Worm (Caenorhabditis elegans) whole organism, young adult: ENCODE data around the gene F37A4.1.

Source experiments
- B0019.2 ChIP-seq: fragments of 200-800 bp; sonication (Bioruptor generic); conservative IDR thresholded peaks from 2 replicates; pipeline ENCODE4 v1.3.6; 2022; ENCODE audit warnings: missing genetic modification reagents, missing genetic modification characterization, missing compliant biosample characterization
- B0261.1 ChIP-seq: sonication (generic microtip); optimal IDR thresholded peaks from 2 replicates; lab custom pipeline; 2016; ENCODE audit warnings: mild to moderate bottlenecking, missing genetic modification characterization, moderate library complexity, missing compliant biosample characterization
- B0336.3 ChIP-seq: fragments of 200-800 bp; sonication (Bioruptor generic); IDR thresholded peaks from 2 replicates; pipeline ENCODE4 v1.3.6; 2022; ENCODE audit warnings: missing genetic modification characterization, missing compliant biosample characterization
- C17E4.6 ChIP-seq: fragments of 200-800 bp; sonication (Bioruptor generic); IDR thresholded peaks from 2 replicates; pipeline ENCODE4 v1.3.6; 2022; ENCODE audit warnings: missing genetic modification reagents, missing genetic modification characterization, missing compliant biosample characterization
- F10E7.11 ChIP-seq: sonication (generic microtip); optimal IDR thresholded peaks from 2 replicates; lab custom pipeline; 2017; ENCODE audit warnings: mild to moderate bottlenecking, missing genetic modification characterization, moderate library complexity, missing compliant biosample characterization
- F23B12.7 ChIP-seq: sonication (generic microtip); optimal IDR thresholded peaks from 2 replicates; lab custom pipeline; 2017; ENCODE audit warnings: missing genetic modification characterization, mild to moderate bottlenecking, missing compliant biosample characterization, antibody characterized with exemption, moderate library complexity; ENCODE audit not compliant: insufficient read depth
- F49E8.2 ChIP-seq: sonication (generic microtip); optimal IDR thresholded peaks from 3 replicates; lab custom pipeline; 2017; ENCODE audit warnings: missing genetic modification characterization, mild to moderate bottlenecking, missing compliant biosample characterization, antibody characterized with exemption, moderate library complexity; ENCODE audit not compliant: insufficient read depth
- K11D2.4 ChIP-seq: fragments of 200-800 bp; sonication (Bioruptor generic); IDR thresholded peaks from 2 replicates; pipeline ENCODE4 v1.3.6; 2022; ENCODE audit warnings: missing genetic modification reagents, missing genetic modification characterization, missing compliant biosample characterization
- K12H6.12 ChIP-seq: fragments of 200-800 bp; sonication (Bioruptor generic); optimal IDR thresholded peaks from 2 replicates; lab custom pipeline; 2018; ENCODE audit warnings: mild to moderate bottlenecking, missing genetic modification characterization, missing compliant biosample characterization
- atf-7 ChIP-seq: sonication (generic microtip); optimal IDR thresholded peaks from 2 replicates; lab custom pipeline; 2017; ENCODE audit warnings: mild to moderate bottlenecking, missing genetic modification characterization, missing compliant biosample characterization
- attf-3 ChIP-seq: fragments of 200-800 bp; sonication (Bioruptor generic); conservative IDR thresholded peaks from 2 replicates; pipeline ENCODE4 v1.3.6; 2022; ENCODE audit warnings: missing genetic modification reagents, missing genetic modification characterization, missing compliant biosample characterization
- cebp-2 ChIP-seq: fragments of 200-800 bp; sonication (Bioruptor generic); IDR thresholded peaks from 2 replicates; pipeline ENCODE4 v1.3.6; 2022; ENCODE audit warnings: missing genetic modification characterization, missing compliant biosample characterization
- ceh-100 ChIP-seq: fragments of 200-800 bp; sonication (Bioruptor generic); IDR thresholded peaks from 2 replicates; pipeline ENCODE4 v1.3.6; 2022; ENCODE audit warnings: missing genetic modification reagents, missing genetic modification characterization, missing compliant biosample characterization
- ceh-27 ChIP-seq: fragments of 200-800 bp; sonication (Bioruptor generic); optimal IDR thresholded peaks from 2 replicates; lab custom pipeline; 2018; ENCODE audit warnings: mild to moderate bottlenecking, missing genetic modification characterization, moderate library complexity, missing compliant biosample characterization
- ceh-40 ChIP-seq: fragments of 200-800 bp; sonication (Bioruptor generic); IDR thresholded peaks from 2 replicates; pipeline ENCODE4 v1.3.6; 2022; ENCODE audit warnings: missing genetic modification characterization, missing compliant biosample characterization
- chd-7 ChIP-seq: sonication (generic microtip); optimal IDR thresholded peaks from 2 replicates; lab custom pipeline; 2016; ENCODE audit warnings: mild to moderate bottlenecking, missing genetic modification characterization, moderate library complexity, missing compliant biosample characterization
- efl-1 ChIP-seq: fragments of 150-350 bp; optimal IDR thresholded peaks from 2 replicates; lab custom pipeline; 2014; ENCODE audit warnings: missing biosample characterization, missing genetic modification reagents, missing genetic modification characterization
- egl-44 ChIP-seq: fragments of 200-800 bp; sonication (Bioruptor generic); IDR thresholded peaks from 2 replicates; pipeline ENCODE4 v1.3.6; 2022; ENCODE audit warnings: missing genetic modification reagents, missing genetic modification characterization, missing compliant biosample characterization
- ekl-4 ChIP-seq: fragments of 200-800 bp; sonication (Bioruptor generic); IDR thresholded peaks from 2 replicates; pipeline ENCODE4 v1.3.6; 2022; ENCODE audit warnings: missing genetic modification reagents, missing genetic modification characterization, missing compliant biosample characterization
- gei-17 ChIP-seq: fragments of 200-800 bp; sonication (Bioruptor generic); optimal IDR thresholded peaks from 2 replicates; lab custom pipeline; 2018; ENCODE audit warnings: mild to moderate bottlenecking, missing genetic modification characterization, missing compliant biosample characterization
- hlh-12 ChIP-seq: sonication (generic microtip); optimal IDR thresholded peaks from 2 replicates; lab custom pipeline; 2016; ENCODE audit warnings: missing genetic modification characterization, missing compliant biosample characterization
- hmg-20 ChIP-seq: fragments of 200-800 bp; sonication (Bioruptor generic); IDR thresholded peaks from 2 replicates; pipeline ENCODE4 v1.3.6; 2022; ENCODE audit warnings: missing genetic modification reagents, missing genetic modification characterization, missing compliant biosample characterization
- hrde-1 ChIP-seq: sonication (generic microtip); optimal IDR thresholded peaks from 2 replicates; lab custom pipeline; 2016; ENCODE audit warnings: missing genetic modification characterization, mild to moderate bottlenecking, missing compliant biosample characterization, moderate library complexity, missing genotype, missing genetic modification reagents, borderline replicate concordance
- hsf-1 ChIP-seq: fragments of 200-800 bp; sonication (Bioruptor generic); IDR thresholded peaks from 2 replicates; pipeline ENCODE4 v1.3.6; 2022; ENCODE audit warnings: missing genetic modification reagents, missing genetic modification characterization, missing compliant biosample characterization
- lag-1 ChIP-seq: fragments of 200-800 bp; sonication (Bioruptor generic); IDR thresholded peaks from 2 replicates; pipeline ENCODE4 v1.3.6; 2022; ENCODE audit warnings: missing genetic modification reagents, missing genetic modification characterization, missing compliant biosample characterization
- let-607 ChIP-seq, 2 experiments: fragments of 200-800 bp in 1 of 2; sonication (Bioruptor generic) in 1 of 2; sonication (generic microtip) in 1 of 2; optimal IDR thresholded peaks; 2 replicates each; lab custom pipeline; 2016 to 2018; ENCODE audit warnings: mild to moderate bottlenecking in 2 of 2, missing compliant biosample characterization in 2 of 2, missing genetic modification characterization in 2 of 2, moderate library complexity in 2 of 2, missing genotype in 1 of 2
- lin-35 ChIP-seq, 3 experiments: fragments of 150-350 bp in 2 of 3; sonication (generic microtip) in 1 of 3; optimal IDR thresholded peaks; 2 replicates each; lab custom pipeline; 2014 to 2018; ENCODE audit warnings: missing biosample characterization in 3 of 3, missing genetic modification characterization in 3 of 3, missing genetic modification reagents in 3 of 3
- lir-1 ChIP-seq: fragments of 200-800 bp; sonication (Bioruptor generic); conservative IDR thresholded peaks from 2 replicates; pipeline ENCODE4 v1.3.6; 2022; ENCODE audit warnings: missing genetic modification reagents, missing genetic modification characterization, missing compliant biosample characterization
- lsl-1 ChIP-seq: fragments of 200-800 bp; sonication (Bioruptor generic); optimal IDR thresholded peaks from 2 replicates; lab custom pipeline; 2018; ENCODE audit warnings: mild to moderate bottlenecking, missing genetic modification characterization, moderate library complexity, missing compliant biosample characterization
- lsy-27 ChIP-seq: sonication (generic microtip); optimal IDR thresholded peaks from 2 replicates; lab custom pipeline; 2017; ENCODE audit warnings: missing genetic modification characterization, mild to moderate bottlenecking, missing compliant biosample characterization, antibody characterized with exemption, missing genotype, borderline replicate concordance; ENCODE audit not compliant: insufficient read depth
- mcd-1 ChIP-seq: fragments of 200-800 bp; sonication (Bioruptor generic); IDR thresholded peaks from 2 replicates; pipeline ENCODE4 v1.3.6; 2022; ENCODE audit warnings: missing genetic modification reagents, missing genetic modification characterization, missing compliant biosample characterization
- nhr-179 ChIP-seq: sonication (generic microtip); optimal IDR thresholded peaks from 2 replicates; lab custom pipeline; 2016; ENCODE audit warnings: mild to moderate bottlenecking, missing genetic modification characterization, missing compliant biosample characterization
- nhr-27 ChIP-seq: fragments of 200-800 bp; sonication (Bioruptor generic); optimal IDR thresholded peaks from 2 replicates; lab custom pipeline; 2018; ENCODE audit warnings: mild to moderate bottlenecking, missing genetic modification characterization, moderate library complexity, missing compliant biosample characterization
- nhr-80 ChIP-seq: sonication (generic microtip); optimal IDR thresholded peaks from 2 replicates; lab custom pipeline; 2016; ENCODE audit warnings: missing genetic modification characterization, missing compliant biosample characterization
- pbrm-1 ChIP-seq: fragments of 200-800 bp; sonication (Bioruptor generic); IDR thresholded peaks from 2 replicates; pipeline ENCODE4 v1.3.6; 2022; ENCODE audit warnings: missing genetic modification reagents, missing genetic modification characterization, missing compliant biosample characterization
- repo-1 ChIP-seq: sonication (generic microtip); optimal IDR thresholded peaks from 2 replicates; lab custom pipeline; 2017; ENCODE audit warnings: mild to moderate bottlenecking, missing genetic modification characterization, missing compliant biosample characterization
- rpc-1 ChIP-seq, 2 experiments: fragments of 150-350 bp in 1 of 2; sonication (generic microtip) in 1 of 2; optimal IDR thresholded peaks; 2 replicates each; lab custom pipeline; 2014 to 2018; ENCODE audit warnings: missing biosample characterization in 1 of 2, missing genetic modification characterization in 1 of 2, missing genetic modification reagents in 1 of 2, missing genotype in 1 of 2
- snpc-4 ChIP-seq, 5 experiments: fragments of 150-350 bp in 1 of 5; sonication (generic microtip) in 4 of 5; optimal IDR thresholded peaks; 2 replicates each; lab custom pipeline; 2014 to 2018; ENCODE audit warnings: missing genetic modification characterization in 5 of 5, missing biosample characterization in 3 of 5, antibody characterized with exemption in 2 of 5, mild to moderate bottlenecking in 2 of 5, missing compliant biosample characterization in 2 of 5, missing genotype in 2 of 5, moderate library complexity in 2 of 5, missing genetic modification reagents in 1 of 5
- sptf-2 ChIP-seq: fragments of 200-800 bp; sonication (Bioruptor generic); optimal IDR thresholded peaks from 2 replicates; lab custom pipeline; 2018; ENCODE audit warnings: mild to moderate bottlenecking, missing genetic modification characterization, missing compliant biosample characterization
- tbx-9 ChIP-seq: sonication (generic microtip); optimal IDR thresholded peaks from 2 replicates; lab custom pipeline; 2016; ENCODE audit warnings: borderline replicate concordance, missing genetic modification characterization, inconsistent platforms, missing compliant biosample characterization
- tlf-1 ChIP-seq: fragments of 200-800 bp; sonication (Bioruptor generic); optimal IDR thresholded peaks from 2 replicates; lab custom pipeline; 2018; ENCODE audit warnings: mild to moderate bottlenecking, missing genetic modification characterization, missing compliant biosample characterization
- zfh-2 ChIP-seq: fragments of 200-800 bp; sonication (Bioruptor generic); conservative IDR thresholded peaks from 2 replicates; pipeline ENCODE4 v1.3.6; 2022; ENCODE audit warnings: missing genetic modification reagents, missing genetic modification characterization, missing compliant biosample characterization
- ztf-6 ChIP-seq: fragments of 200-800 bp; sonication (Bioruptor generic); IDR thresholded peaks from 2 replicates; pipeline ENCODE4 v1.3.6; 2022; ENCODE audit warnings: missing genetic modification reagents, missing genetic modification characterization, missing compliant biosample characterization

F37A4.1 gene

ce11 chrIII:6723089-6723488 is at the start of gene F37A4.1:
Gene F37A4.1, plus strand, starts transcription at chrIII:6723389.
- no peak for TF ChIP-seq nhr-179
- 0 out of 2 replicates have a peak, but pooled peaks have one; percentile 43 for TF ChIP-seq attf-3 (GFP tag; lab: Robert Waterston, UW)

- TF ChIP-seq repo-1 (tag; lab: Kevin White, UChicago): no peak
- no peak for TF ChIP-seq K11D2.4 (GFP tag; lab: Robert Waterston, UW)
- TF ChIP-seq lag-1 (GFP tag; lab: Robert Waterston, UW): no peak
- TF ChIP-seq gei-17: no peak
- TF ChIP-seq let-607 (tag; optimal IDR thresholded peaks at IDR 0.05; lab: Kevin White, UChicago): no peak
- TF ChIP-seq ceh-40 (GFP tag; lab: Robert Waterston, UW): no peak
- TF ChIP-seq cebp-2 (GFP tag; lab: Robert Waterston, UW): no peak
- no peak for TF ChIP-seq hlh-12 (tag; lab: Kevin White, UChicago)
- TF ChIP-seq ztf-6: no peak
- no peak for TF ChIP-seq efl-1
- TF ChIP-seq hmg-20 (GFP tag; lab: Robert Waterston, UW): no peak
- TF ChIP-seq sptf-2 (GFP tag; lab: Kevin White, UChicago): no peak
- no peak for TF ChIP-seq F49E8.2
- no peak for TF ChIP-seq lir-1 (GFP tag; lab: Robert Waterston, UW)
- TF ChIP-seq hsf-1 (GFP tag; lab: Robert Waterston, UW): no peak
- no peak for TF ChIP-seq atf-7
- no peak for TF ChIP-seq K12H6.12 (tag; lab: Kevin White, UChicago)
These were observed 47.7 kb upstream of the F37A4.1 start, which contains the start of gene rbf-1 for ce11 chrIII:6675460-6675859. Gene rbf-1, plus strand, starts transcription at chrIII:6675760.

ce11 chrIII:6677304-6677703 is 45.9 kb upstream of the F37A4.1 start:
- TF ChIP-seq zfh-2 (GFP tag; lab: Robert Waterston, UW) (no peak), snpc-4 (GFP tag; optimal IDR thresholded peaks at IDR 0.05; lab: Kevin White, UChicago) (no peak), snpc-4 (tag; optimal IDR thresholded peaks at IDR 0.05; lab: Kevin White, UChicago) (no peak), gei-17 (no peak), mcd-1 (GFP tag; lab: Robert Waterston, UW) (no peak), rpc-1 (optimal IDR thresholded peaks at IDR 0.05; lab: Kevin White, UChicago) (no peak), rpc-1 (tag; optimal IDR thresholded peaks at IDR 0.05; lab: Kevin White, UChicago) (no peak), lsy-27 (tag; lab: Kevin White, UChicago) (no peak), pbrm-1 (GFP tag; lab: Robert Waterston, UW) (no peak), ekl-4 (GFP tag; lab: Robert Waterston, UW) (no peak), chd-7 (tag; lab: Kevin White, UChicago) (no peak), tbx-9 (no peak), tlf-1 (GFP tag; lab: Kevin White, UChicago) (no peak), B0336.3 (GFP tag; lab: Robert Waterston, UW) (no peak), F23B12.7 (tag; lab: Kevin White, UChicago) (no peak)
- TF ChIP-seq, all 124 proteins: peak for 0

- TF ChIP-seq B0261.1 (tag; lab: Kevin White, UChicago): no peak
- TF ChIP-seq lin-35 (GFP tag; optimal IDR thresholded peaks at IDR 0.05; lab: Kevin White, UChicago): no peak
- TF ChIP-seq nhr-27 (tag; lab: Kevin White, UChicago): no peak
- no peak for TF ChIP-seq lsl-1 (GFP tag; lab: Kevin White, UChicago)
- TF ChIP-seq nhr-179: no peak
- no peak for TF ChIP-seq egl-44 (GFP tag; lab: Robert Waterston, UW)
- TF ChIP-seq mcd-1 (GFP tag; lab: Robert Waterston, UW): no peak
- TF ChIP-seq K12H6.12 (tag; lab: Kevin White, UChicago): no peak
- no peak for TF ChIP-seq C17E4.6 (GFP tag; lab: Robert Waterston, UW)
- no peak for TF ChIP-seq F10E7.11 (tag; lab: Kevin White, UChicago)
- TF ChIP-seq ceh-100 (GFP tag; lab: Robert Waterston, UW): no peak
- no peak for TF ChIP-seq B0019.2 (GFP tag; lab: Robert Waterston, UW)
- TF ChIP-seq gei-17: no peak
- no peak for TF ChIP-seq nhr-80
- TF ChIP-seq ceh-27 (GFP tag; lab: Kevin White, UChicago): no peak
- TF ChIP-seq hrde-1 (tag; lab: Kevin White, UChicago): no peak
- TF ChIP-seq repo-1 (tag; lab: Kevin White, UChicago): no peak
These were observed 43.9 kb upstream of the F37A4.1 start for ce11 chrIII:6679323-6679722.
